Fruit fly (Drosophila melanogaster) whole organism, embryonic: ENCODE data around the gene CG32192.

ENCODE experiments used
- ATbp ChIP-seq: fragments of 200-800 bp; sonication (Bioruptor generic); optimal IDR thresholded peaks from 2 replicates; lab custom pipeline; 2017; ENCODE audit warnings: missing biosample characterization, mild to moderate bottlenecking, missing genetic modification characterization, missing genetic modification reagents
- Aef1 ChIP-seq: fragments of 200-800 bp; sonication (Bioruptor generic); IDR thresholded peaks from 3 replicates; pipeline ENCODE4 v1.3.6; 2022; ENCODE audit warnings: missing biosample characterization, missing genetic modification characterization
- B-H2 ChIP-seq: fragments of 200-800 bp; sonication (Bioruptor generic); optimal IDR thresholded peaks from 2 replicates; lab custom pipeline; 2018; ENCODE audit warnings: missing biosample characterization, mild to moderate bottlenecking, missing genetic modification characterization
- BEAF-32 ChIP-seq: fragments of 200-800 bp; sonication (Bioruptor generic); optimal IDR thresholded peaks from 3 replicates; lab custom pipeline; 2017; ENCODE audit warnings: missing biosample characterization, missing genetic modification characterization, mild to moderate bottlenecking, moderate library complexity, missing genetic modification reagents
- CG10565 ChIP-seq: fragments of 200-800 bp; sonication (Bioruptor generic); optimal IDR thresholded peaks from 3 replicates; lab custom pipeline; 2016; ENCODE audit warnings: missing biosample characterization, mild to moderate bottlenecking, missing genetic modification characterization
- CG12391 ChIP-seq: fragments of 200-800 bp; sonication (Bioruptor generic); optimal IDR thresholded peaks from 3 replicates; lab custom pipeline; 2018; ENCODE audit warnings: missing biosample characterization, mild to moderate bottlenecking, missing genetic modification characterization, moderate library complexity
- CG12942 ChIP-seq: fragments of 200-800 bp; sonication (Bioruptor generic); optimal IDR thresholded peaks from 3 replicates; lab custom pipeline; 2016; ENCODE audit warnings: missing biosample characterization, missing genetic modification characterization
- CG1602 ChIP-seq: fragments of 200-800 bp; sonication (Bioruptor generic); optimal IDR thresholded peaks from 3 replicates; lab custom pipeline; 2016; ENCODE audit warnings: missing biosample characterization, missing genetic modification characterization
- CG16813 ChIP-seq: fragments of 200-800 bp; sonication (Bioruptor generic); IDR thresholded peaks from 3 replicates; pipeline ENCODE4 v1.3.6; 2022; ENCODE audit warnings: missing biosample characterization, missing genetic modification characterization; ENCODE audit not compliant: partially characterized antibody
- CG1832 ChIP-seq: fragments of 200-800 bp; sonication (Bioruptor generic); optimal IDR thresholded peaks from 2 replicates; lab custom pipeline; 2017; ENCODE audit warnings: missing biosample characterization, mild to moderate bottlenecking, missing genetic modification characterization, inconsistent platforms
- CG2129 ChIP-seq: fragments of 200-800 bp; sonication (Bioruptor generic); IDR thresholded peaks from 2 replicates; pipeline ENCODE4 v1.3.6; 2022; ENCODE audit warnings: missing biosample characterization, missing genetic modification characterization; ENCODE audit not compliant: partially characterized antibody
- CG33557 ChIP-seq: fragments of 200-800 bp; sonication (Bioruptor generic); optimal IDR thresholded peaks from 2 replicates; lab custom pipeline; 2019; ENCODE audit warnings: missing biosample characterization, mild to moderate bottlenecking, missing genetic modification characterization, moderate library complexity
- CG6791 ChIP-seq: fragments of 200-800 bp; sonication (Bioruptor generic); IDR thresholded peaks from 3 replicates; pipeline ENCODE4 v1.3.6; 2022; ENCODE audit warnings: missing biosample characterization, missing genetic modification characterization; ENCODE audit not compliant: partially characterized antibody
- CG7963 ChIP-seq: fragments of 200-800 bp; sonication (Bioruptor generic); IDR thresholded peaks from 3 replicates; pipeline ENCODE4 v1.3.6; 2022; ENCODE audit warnings: missing biosample characterization, missing genetic modification characterization; ENCODE audit not compliant: partially characterized antibody
- CG8944 ChIP-seq: fragments of 200-800 bp; sonication (Bioruptor generic); optimal IDR thresholded peaks from 3 replicates; lab custom pipeline; 2016; ENCODE audit warnings: missing biosample characterization, missing genetic modification characterization
- CG9727 ChIP-seq: fragments of 200-800 bp; sonication (Bioruptor generic); optimal IDR thresholded peaks from 3 replicates; lab custom pipeline; 2017; ENCODE audit warnings: missing biosample characterization, mild to moderate bottlenecking, missing genetic modification characterization
- Dll ChIP-seq: fragments of 200-800 bp; sonication (Bioruptor generic); IDR thresholded peaks from 4 replicates; pipeline ENCODE4 v1.3.6; 2022; ENCODE audit warnings: missing biosample characterization, missing genetic modification characterization; ENCODE audit not compliant: partially characterized antibody
- Doc3 ChIP-seq: fragments of 200-800 bp; sonication (Bioruptor generic); IDR thresholded peaks from 3 replicates; pipeline ENCODE4 v1.3.6; 2022; ENCODE audit warnings: missing biosample characterization, missing genetic modification characterization; ENCODE audit not compliant: partially characterized antibody
- Myb ChIP-seq: fragments of 200-800 bp; sonication (Bioruptor generic); optimal IDR thresholded peaks from 2 replicates; lab custom pipeline; 2016; ENCODE audit warnings: missing biosample characterization, missing genetic modification characterization
- Nf-YA ChIP-seq: fragments of 200-800 bp; sonication (Bioruptor generic); IDR thresholded peaks from 2 replicates; pipeline ENCODE4 v1.3.6; 2022; ENCODE audit warnings: missing biosample characterization, missing genetic modification characterization
- Pdp1 ChIP-seq, 2 experiments: fragments of 200-800 bp; sonication (Bioruptor generic); optimal IDR thresholded peaks; 3 replicates each; lab custom pipeline; 2016; ENCODE audit warnings: missing biosample characterization in 2 of 2, missing genetic modification characterization in 2 of 2, mild to moderate bottlenecking in 1 of 2, moderate library complexity in 1 of 2
- Poxn ChIP-seq: fragments of 200-800 bp; sonication (Bioruptor generic); IDR thresholded peaks from 2 replicates; pipeline ENCODE4 v1.3.6; 2022; ENCODE audit warnings: missing biosample characterization, missing genetic modification characterization
- Rfx ChIP-seq: fragments of 200-800 bp; sonication (Bioruptor generic); IDR thresholded peaks from 2 replicates; pipeline ENCODE4 v1.3.6; 2022; ENCODE audit warnings: missing biosample characterization, missing genetic modification characterization
- Scr ChIP-seq: fragments of 200-800 bp; sonication (Bioruptor generic); IDR thresholded peaks from 2 replicates; pipeline ENCODE4 v1.3.6; 2022; ENCODE audit warnings: missing biosample characterization, missing genetic modification characterization; ENCODE audit not compliant: partially characterized antibody
- Sry-β ChIP-seq: fragments of 200-800 bp; sonication (Bioruptor generic); optimal IDR thresholded peaks from 2 replicates; lab custom pipeline; 2018; ENCODE audit warnings: missing biosample characterization, mild to moderate bottlenecking, missing genetic modification characterization, moderate library complexity
- Sry-δ ChIP-seq: fragments of 200-800 bp; sonication (Bioruptor generic); optimal IDR thresholded peaks from 2 replicates; lab custom pipeline; 2016; ENCODE audit warnings: missing biosample characterization, missing genetic modification characterization
- amos ChIP-seq: fragments of 200-800 bp; sonication (Bioruptor generic); IDR thresholded peaks from 2 replicates; pipeline ENCODE4 v1.3.6; 2022; ENCODE audit warnings: missing biosample characterization, missing genetic modification characterization; ENCODE audit not compliant: partially characterized antibody
- bbx ChIP-seq: fragments of 200-800 bp; sonication (Bioruptor generic); IDR thresholded peaks from 2 replicates; pipeline ENCODE4 v1.3.6; 2022; ENCODE audit warnings: missing biosample characterization, missing genetic modification characterization; ENCODE audit not compliant: partially characterized antibody
- bsh ChIP-seq, 2 experiments: fragments of 200-800 bp; sonication (Bioruptor generic); optimal IDR thresholded peaks; 2 replicates each; lab custom pipeline; 2017 to 2018; ENCODE audit warnings: mild to moderate bottlenecking in 2 of 2, missing biosample characterization in 2 of 2, missing genetic modification characterization in 2 of 2, moderate library complexity in 1 of 2
- cg ChIP-seq: fragments of 200-800 bp; sonication (Bioruptor generic); optimal IDR thresholded peaks from 3 replicates; lab custom pipeline; 2019; ENCODE audit warnings: missing biosample characterization, mild to moderate bottlenecking, missing genetic modification characterization, moderate library complexity
- dmrt11E ChIP-seq: fragments of 200-800 bp; sonication (Bioruptor generic); optimal IDR thresholded peaks from 3 replicates; lab custom pipeline; 2018; ENCODE audit warnings: missing biosample characterization, mild to moderate bottlenecking, missing genetic modification characterization, moderate library complexity
- ems ChIP-seq: fragments of 200-800 bp; sonication (Bioruptor generic); optimal IDR thresholded peaks from 3 replicates; lab custom pipeline; 2016; ENCODE audit warnings: missing biosample characterization, missing genetic modification characterization
- ftz-f1 ChIP-seq: fragments of 200-800 bp; sonication (Bioruptor generic); optimal IDR thresholded peaks from 2 replicates; lab custom pipeline; 2016; ENCODE audit warnings: missing biosample characterization, missing genetic modification characterization
- gcm ChIP-seq: fragments of 200-800 bp; sonication (Bioruptor generic); optimal IDR thresholded peaks from 2 replicates; lab custom pipeline; 2019; ENCODE audit warnings: missing biosample characterization, mild to moderate bottlenecking, missing genetic modification characterization, moderate library complexity
- gem ChIP-seq: fragments of 200-800 bp; sonication (Bioruptor generic); optimal IDR thresholded peaks from 2 replicates; lab custom pipeline; 2019; ENCODE audit warnings: missing biosample characterization, mild to moderate bottlenecking, missing genetic modification characterization, moderate library complexity
- kni ChIP-seq: fragments of 200-800 bp; sonication (Bioruptor generic); optimal IDR thresholded peaks from 3 replicates; lab custom pipeline; 2017; ENCODE audit warnings: mild to moderate bottlenecking, missing biosample characterization, missing genetic modification reagents, missing genetic modification characterization
- phol ChIP-seq: fragments of 200-800 bp; sonication (Bioruptor generic); optimal IDR thresholded peaks from 3 replicates; lab custom pipeline; 2018; ENCODE audit warnings: missing biosample characterization, mild to moderate bottlenecking, missing genetic modification characterization, moderate library complexity
- row ChIP-seq: fragments of 200-800 bp; sonication (Bioruptor generic); IDR thresholded peaks from 3 replicates; pipeline ENCODE4 v1.3.6; 2022; ENCODE audit warnings: missing biosample characterization, missing genetic modification characterization
- sens ChIP-seq: fragments of 200-800 bp; sonication (Bioruptor generic); peaks from one replicate; lab custom pipeline; 2016; ENCODE audit warnings: missing biosample characterization, missing genetic modification characterization
- sens-2 ChIP-seq: fragments of 200-800 bp; sonication (Bioruptor generic); IDR thresholded peaks from 2 replicates; pipeline ENCODE4 v1.3.6; 2022; ENCODE audit warnings: missing biosample characterization, missing genetic modification characterization
- toy ChIP-seq: fragments of 200-800 bp; sonication (Bioruptor generic); IDR thresholded peaks from 2 replicates; pipeline ENCODE4 v1.3.6; 2022; ENCODE audit warnings: missing biosample characterization, missing genetic modification characterization
- vnd ChIP-seq: fragments of 200-800 bp; sonication (Bioruptor generic); IDR thresholded peaks from 3 replicates; pipeline ENCODE4 v1.3.6; 2022; ENCODE audit warnings: missing biosample characterization, missing genetic modification characterization; ENCODE audit not compliant: partially characterized antibody
- zf30C ChIP-seq: fragments of 200-800 bp; sonication (Bioruptor generic); optimal IDR thresholded peaks from 3 replicates; lab custom pipeline; 2018; ENCODE audit warnings: missing biosample characterization, mild to moderate bottlenecking, missing genetic modification characterization

CG32192 gene

DNA sequence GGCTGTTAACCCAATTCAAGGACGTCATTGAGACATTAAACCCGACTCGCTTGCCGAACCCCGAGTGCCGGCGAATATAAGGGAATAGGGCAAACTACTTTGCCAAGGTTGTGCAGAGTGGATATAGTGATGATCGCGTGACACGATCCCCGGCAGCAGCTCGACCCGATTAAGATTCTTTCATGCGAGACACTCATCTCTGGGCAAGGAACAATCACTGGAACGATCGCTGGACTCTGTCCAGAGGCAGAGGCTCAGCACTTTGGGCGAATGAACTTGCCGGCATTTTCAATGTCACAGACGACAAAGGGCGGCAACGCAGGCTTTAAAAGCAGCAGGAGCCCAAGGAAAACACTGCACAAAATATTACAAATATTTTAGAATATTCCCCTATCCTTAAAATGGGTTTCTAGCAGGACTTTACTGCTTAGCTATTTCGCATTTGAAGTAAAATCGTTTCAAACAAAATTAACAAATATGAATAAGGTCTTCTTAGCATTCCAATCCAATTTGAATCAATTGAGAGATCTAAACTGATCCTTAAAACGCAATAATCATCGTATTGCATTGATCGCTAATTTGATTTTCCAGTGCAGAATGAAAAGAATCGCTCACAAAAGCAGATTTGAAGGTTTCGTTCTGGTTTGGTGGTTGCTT lies 48.1 kb upstream of the CG32192 start (continued):
- TF ChIP-seq toy (GFP tag; lab: Robert Waterston, UW) = 0 out of 2 replicates have a peak, but pooled peaks have one; percentile 6
- TF ChIP-seq CG16813 (GFP tag; lab: Robert Waterston, UW) = peak; percentile 28; the same call in 1 of the 3 replicates
- peak; percentile 52 for TF ChIP-seq Scr (GFP tag; lab: Robert Waterston, UW)
- TF ChIP-seq Aef1 = no peak
- TF ChIP-seq B-H2 (GFP tag; lab: Kevin White, UChicago) = no peak
- no peak for TF ChIP-seq CG10565 (GFP tag; lab: Kevin White, UChicago)
- TF ChIP-seq bbx (GFP tag; lab: Robert Waterston, UW) = peak; percentile 45; the same call in 1 of the 2 replicates
- no peak for TF ChIP-seq CG33557 (GFP tag; lab: Kevin White, UChicago)
- no peak for TF ChIP-seq CG1602 (GFP tag; lab: Kevin White, UChicago)
- TF ChIP-seq gem (tag; lab: Kevin White, UChicago) = peak; percentile 30
- peak; percentile 47; the same call in 1 of the 2 replicates for TF ChIP-seq amos (GFP tag; lab: Robert Waterston, UW)
- no peak for TF ChIP-seq Myb (GFP tag; lab: Kevin White, UChicago)
- no peak for TF ChIP-seq sens-2 (GFP tag; lab: Robert Waterston, UW)
- peak; percentile 20 for TF ChIP-seq Sry-β (GFP tag; lab: Kevin White, UChicago)
- TF ChIP-seq dmrt11E (tag; lab: Kevin White, UChicago) = peak; percentile 25
- no peak for TF ChIP-seq CG12942 (GFP tag; lab: Kevin White, UChicago)
- peak; percentile 45; the same call in 2 of the 3 replicates for TF ChIP-seq CG6791 (GFP tag; lab: Robert Waterston, UW)
- TF ChIP-seq ftz-f1 (GFP tag; lab: Kevin White, UChicago) = no peak
- no peak for TF ChIP-seq ems (GFP tag; lab: Kevin White, UChicago)
- TF ChIP-seq ATbp (GFP tag; lab: Kevin White, UChicago) = no peak
- TF ChIP-seq gcm (GFP tag; lab: Kevin White, UChicago) = no peak
- TF ChIP-seq phol (tag; lab: Kevin White, UChicago) = peak; percentile 16
- TF ChIP-seq sens (GFP tag; lab: Kevin White, UChicago) = peak; percentile 63
- TF ChIP-seq CG1832 (GFP tag; lab: Kevin White, UChicago) = peak; percentile 48
- 0 out of 3 replicates have a peak, but pooled peaks have one; percentile 24 for TF ChIP-seq Doc3
- TF ChIP-seq row (GFP tag; lab: Robert Waterston, UW) = 0 out of 3 replicates have a peak, but pooled peaks have one; percentile 38
- peak; percentile 30 for TF ChIP-seq Sry-δ
- no peak for TF ChIP-seq Poxn (GFP tag; lab: Robert Waterston, UW)
- no peak for TF ChIP-seq CG7963
- TF ChIP-seq vnd = 0 out of 3 replicates have a peak, but pooled peaks have one; percentile 26
- peak in 1 of 2 experiments; percentile 2 for TF ChIP-seq bsh (GFP tag; optimal IDR thresholded peaks at IDR 0.05; lab: Kevin White, UChicago)
- TF ChIP-seq CG12391 (tag; lab: Kevin White, UChicago) = peak; percentile 1
- TF ChIP-seq CG9727 (GFP tag; lab: Kevin White, UChicago) = peak; percentile 9
- TF ChIP-seq Rfx (GFP tag; lab: Robert Waterston, UW) = no peak
- no peak for TF ChIP-seq Pdp1 (GFP tag; optimal IDR thresholded peaks at IDR 0.05; lab: Kevin White, UChicago)
- TF ChIP-seq BEAF-32 (GFP tag; lab: Kevin White, UChicago) = peak; percentile 46
- TF ChIP-seq Dll (GFP tag; lab: Robert Waterston, UW) = peak; percentile 54; the same call in 1 of the 4 replicates
- peak; percentile 16 for TF ChIP-seq zf30C
- 0 out of 2 replicates have a peak, but pooled peaks have one; percentile 23 for TF ChIP-seq CG2129 (GFP tag; lab: Robert Waterston, UW)
- TF ChIP-seq kni = no peak
- no peak for TF ChIP-seq cg (GFP tag; lab: Kevin White, UChicago)
- no peak for TF ChIP-seq Nf-YA (GFP tag; lab: Robert Waterston, UW)
- TF ChIP-seq CG8944 (GFP tag; lab: Kevin White, UChicago) = no peak
